Worm (Caenorhabditis elegans) whole organism, L3 larva: ENCODE measurements around the gene unc-23.

Source experiments
- R02D3.7 ChIP-seq: fragments of 150-350 bp; optimal IDR thresholded peaks from 2 replicates; lab custom pipeline; 2014; ENCODE audit warnings: missing biosample characterization, missing genetic modification characterization
- ZK546.5 ChIP-seq: sonication (generic microtip); optimal IDR thresholded peaks from 2 replicates; lab custom pipeline; 2017; ENCODE audit warnings: missing biosample characterization, missing genetic modification characterization
- aly-2 ChIP-seq: fragments of 150-350 bp; optimal IDR thresholded peaks from 2 replicates; lab custom pipeline; 2014; ENCODE audit warnings: missing biosample characterization, missing genetic modification characterization
- ceh-16 ChIP-seq: sonication (generic microtip); optimal IDR thresholded peaks from 2 replicates; lab custom pipeline; 2017; ENCODE audit warnings: missing biosample characterization, missing genetic modification characterization
- ceh-28 ChIP-seq: fragments of 150-350 bp; optimal IDR thresholded peaks from 2 replicates; lab custom pipeline; 2014; ENCODE audit warnings: missing biosample characterization, missing genetic modification reagents, missing genetic modification characterization
- daf-12 ChIP-seq: fragments of 150-350 bp; optimal IDR thresholded peaks from 2 replicates; lab custom pipeline; 2014; ENCODE audit warnings: missing biosample characterization, missing genetic modification reagents, missing genetic modification characterization
- egl-27 ChIP-seq: sonication (generic microtip); optimal IDR thresholded peaks from 4 replicates; lab custom pipeline; 2017; ENCODE audit warnings: missing biosample characterization, missing genetic modification reagents, missing genetic modification characterization
- egl-5 ChIP-seq: fragments of 150-350 bp; optimal IDR thresholded peaks from 2 replicates; lab custom pipeline; 2017; ENCODE audit warnings: missing biosample characterization, missing genetic modification reagents, missing genetic modification characterization, inconsistent platforms
- elt-1 ChIP-seq: fragments of 150-350 bp; optimal IDR thresholded peaks from 2 replicates; lab custom pipeline; 2014; ENCODE audit warnings: missing biosample characterization, missing genetic modification characterization
- elt-2 ChIP-seq: sonication (generic microtip); optimal IDR thresholded peaks from 2 replicates; lab custom pipeline; 2016; ENCODE audit warnings: missing genetic modification reagents, mild to moderate bottlenecking, missing genetic modification characterization, missing compliant biosample characterization
- elt-3 ChIP-seq, 3 experiments: fragments of 150-350 bp in 1 of 3; sonication (generic microtip) in 2 of 3; optimal IDR thresholded peaks; 2 replicates in 2 of 3; 4 replicates in 1 of 3; lab custom pipeline; 2014 to 2017; ENCODE audit warnings: missing biosample characterization in 3 of 3, missing genetic modification characterization in 3 of 3
- eor-1 ChIP-seq, 2 experiments: fragments of 150-350 bp; optimal IDR thresholded peaks; 2 replicates each; lab custom pipeline; 2014 to 2018; ENCODE audit warnings: missing biosample characterization in 2 of 2, missing genetic modification characterization in 2 of 2
- fkh-2 ChIP-seq: fragments of 150-350 bp; optimal IDR thresholded peaks from 2 replicates; lab custom pipeline; 2014; ENCODE audit warnings: missing biosample characterization, missing genetic modification reagents, missing genetic modification characterization
- hmg-11 ChIP-seq: sonication (generic microtip); optimal IDR thresholded peaks from 2 replicates; lab custom pipeline; 2016; ENCODE audit warnings: missing genetic modification characterization, missing compliant biosample characterization
- lin-15B ChIP-seq: fragments of 150-350 bp; optimal IDR thresholded peaks from 2 replicates; lab custom pipeline; 2014; ENCODE audit warnings: missing biosample characterization, missing genetic modification characterization
- mdl-1 ChIP-seq: fragments of 150-350 bp; optimal IDR thresholded peaks from 2 replicates; lab custom pipeline; 2014; ENCODE audit warnings: missing biosample characterization, missing genetic modification characterization
- mml-1 ChIP-seq: fragments of 150-350 bp; sonication (generic microtip); optimal IDR thresholded peaks from 3 replicates; lab custom pipeline; 2014; ENCODE audit warnings: missing biosample characterization, missing genetic modification characterization
- nhr-11 ChIP-seq: fragments of 150-350 bp; optimal IDR thresholded peaks from 2 replicates; lab custom pipeline; 2014; ENCODE audit warnings: missing biosample characterization, missing genetic modification characterization
- nhr-43 ChIP-seq: sonication (generic microtip); optimal IDR thresholded peaks from 2 replicates; lab custom pipeline; 2016; ENCODE audit warnings: mild to moderate bottlenecking, missing genetic modification characterization, missing compliant biosample characterization; ENCODE audit not compliant: poor library complexity, severe bottlenecking
- nhr-67 ChIP-seq: fragments of 150-350 bp; optimal IDR thresholded peaks from 2 replicates; lab custom pipeline; 2014; ENCODE audit warnings: missing biosample characterization, missing genetic modification characterization
- nhr-76 ChIP-seq: fragments of 150-350 bp; sonication (generic microtip); optimal IDR thresholded peaks from 5 replicates; lab custom pipeline; 2014; ENCODE audit warnings: missing biosample characterization, missing genetic modification characterization
- pqm-1 ChIP-seq: fragments of 150-350 bp; optimal IDR thresholded peaks from 2 replicates; lab custom pipeline; 2017; ENCODE audit warnings: missing biosample characterization, missing genetic modification characterization, inconsistent platforms
- sea-2 ChIP-seq: fragments of 150-350 bp; sonication (generic microtip); optimal IDR thresholded peaks from 4 replicates; lab custom pipeline; 2014; ENCODE audit warnings: missing biosample characterization, missing genetic modification reagents, missing genetic modification characterization
- skn-1 ChIP-seq: fragments of 150-350 bp; optimal IDR thresholded peaks from 2 replicates; lab custom pipeline; 2014; ENCODE audit warnings: missing biosample characterization, missing genetic modification characterization
- snpc-4 ChIP-seq: fragments of 150-350 bp; optimal IDR thresholded peaks from 2 replicates; lab custom pipeline; 2014; ENCODE audit warnings: missing biosample characterization, missing genetic modification characterization
- tbx-2 ChIP-seq: sonication (generic microtip); optimal IDR thresholded peaks from 2 replicates; lab custom pipeline; 2016; ENCODE audit warnings: mild to moderate bottlenecking, missing genetic modification characterization, missing compliant biosample characterization
- unc-39 ChIP-seq: sonication (generic microtip); optimal IDR thresholded peaks from 4 replicates; lab custom pipeline; 2017; ENCODE audit warnings: missing biosample characterization, missing genetic modification characterization
- unc-62 ChIP-seq: fragments of 150-350 bp; sonication (generic microtip); optimal IDR thresholded peaks from 4 replicates; lab custom pipeline; 2014; ENCODE audit warnings: missing biosample characterization, missing genetic modification reagents, missing genetic modification characterization
- zag-1 ChIP-seq: fragments of 150-350 bp; optimal IDR thresholded peaks from 2 replicates; lab custom pipeline; 2014; ENCODE audit warnings: missing biosample characterization, missing genetic modification characterization
- ztf-4 ChIP-seq: fragments of 150-350 bp; optimal IDR thresholded peaks from 2 replicates; lab custom pipeline; 2014; ENCODE audit warnings: missing biosample characterization, missing genetic modification characterization

unc-23 gene

DNA sequence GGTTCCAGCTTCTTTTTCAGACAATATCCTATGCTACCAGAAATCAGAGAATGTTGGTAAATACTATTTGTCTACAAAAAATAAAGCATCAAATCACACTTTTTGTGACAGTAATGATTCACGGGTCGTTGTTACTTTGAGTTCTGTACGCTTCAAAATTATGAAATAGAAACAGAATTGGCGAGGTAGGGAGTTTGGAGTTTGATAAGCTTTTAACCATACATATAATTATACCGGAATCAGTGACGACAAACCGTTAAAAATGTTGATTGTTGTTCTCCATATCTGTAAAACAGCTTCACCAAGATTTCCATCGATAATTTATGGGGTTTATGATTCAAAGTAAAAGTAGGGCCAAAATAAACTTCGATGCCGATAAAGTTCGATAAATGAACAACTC is 41.7 kb downstream of the unc-23 start:
- TF ChIP-seq ZK546.5 (tag; lab: Kevin White, UChicago) (no peak), nhr-43 (tag; lab: Kevin White, UChicago) (no peak), R02D3.7 (tag; lab: Kevin White, UChicago) (no peak), mdl-1 (tag; lab: Kevin White, UChicago) (no peak), nhr-11 (tag; lab: Kevin White, UChicago) (no peak), aly-2 (tag; lab: Kevin White, UChicago) (no peak), elt-2 (tag; lab: Kevin White, UChicago) (peak; percentile 4), pqm-1 (tag; lab: Kevin White, UChicago) (peak; percentile 55), lin-15B (tag; lab: Kevin White, UChicago) (no peak), skn-1 (tag; lab: Kevin White, UChicago) (no peak), tbx-2 (tag; lab: Kevin White, UChicago) (no peak), zag-1 (tag; lab: Kevin White, UChicago) (no peak), elt-3 (tag; optimal IDR thresholded peaks at IDR 0.05; lab: Kevin White, UChicago) (no peak)

DNA sequence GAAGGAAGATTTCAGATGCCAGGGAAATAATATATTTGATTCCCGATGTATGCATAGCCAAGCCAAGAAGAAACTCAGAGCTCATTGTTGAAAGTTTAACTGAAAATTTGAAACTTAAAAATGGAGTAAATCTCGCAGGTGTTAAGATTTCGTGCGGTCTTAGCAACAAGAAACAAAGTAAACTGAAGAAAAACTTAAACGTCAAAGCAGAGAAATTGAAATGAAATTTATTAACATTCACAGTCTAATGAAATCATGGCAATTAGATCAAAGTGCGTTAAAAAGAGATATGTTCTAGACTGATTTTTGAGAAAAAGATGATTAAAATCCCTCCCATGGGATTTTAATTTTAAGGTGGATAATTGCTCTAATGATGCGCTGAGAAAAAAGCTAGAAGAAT is 44.7 kb downstream of the unc-23 start, which contains the start of gene str-84:
str-84 (minus strand) TSS at position 101 of the 400 bp plus-strand sequence.
- TF ChIP-seq unc-62 (GFP tag; lab: Kevin White, UChicago) (no peak), nhr-43 (tag; lab: Kevin White, UChicago) (no peak), nhr-67 (no peak)

DNA sequence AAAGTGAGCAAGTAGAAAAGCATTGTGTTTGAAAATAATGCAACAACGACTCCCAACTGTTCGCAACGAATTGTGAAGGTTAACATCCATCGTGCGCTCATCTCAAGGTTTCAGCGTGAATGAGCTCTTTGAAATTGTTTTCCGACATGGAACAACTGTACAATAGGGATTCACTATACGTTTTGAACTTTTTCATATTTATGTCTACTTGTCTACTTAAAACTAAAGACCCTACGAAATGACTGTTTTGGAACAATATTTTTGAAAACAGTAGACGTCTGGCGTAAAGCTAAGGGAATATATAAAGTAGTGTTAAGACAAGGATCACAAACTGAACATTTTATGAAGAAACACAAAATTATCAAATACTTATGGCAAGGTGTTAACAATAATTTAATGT is 47.4 kb downstream of the unc-23 start, which contains the start of gene str-86:
str-86 (minus strand) TSS at position 101 of the 400 bp plus-strand sequence.
- TF ChIP-seq unc-62 (GFP tag; lab: Kevin White, UChicago) (no peak), R02D3.7 (tag; lab: Kevin White, UChicago) (no peak), ztf-4 (tag; lab: Kevin White, UChicago) (no peak)

DNA sequence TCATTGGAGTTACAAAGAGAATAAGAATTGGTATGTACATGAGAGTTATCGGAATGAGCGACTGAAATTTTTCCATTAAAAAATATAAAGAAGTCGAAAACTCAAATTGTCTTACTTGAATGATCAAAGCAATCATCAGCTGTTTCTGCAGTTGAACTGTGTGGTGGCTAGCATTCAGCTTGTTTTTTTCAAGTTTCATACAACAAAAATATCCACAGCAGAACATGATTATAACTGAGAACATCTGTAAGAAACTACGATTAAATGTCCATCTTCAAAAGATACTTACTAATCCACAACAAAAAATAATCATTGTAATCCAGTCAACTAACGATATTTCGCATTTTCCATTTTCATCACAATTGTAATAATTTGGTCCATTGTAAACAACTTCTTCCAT is 48.6 kb downstream of the unc-23 start:
- TF ChIP-seq sea-2 (GFP tag; lab: Kevin White, UChicago), result no peak
- no peak for TF ChIP-seq ceh-28 (tag; lab: Kevin White, UChicago)
- TF ChIP-seq skn-1 (tag; lab: Kevin White, UChicago), result no peak
- TF ChIP-seq mml-1 (tag; lab: Kevin White, UChicago), result no peak
- TF ChIP-seq nhr-43 (tag; lab: Kevin White, UChicago), result no peak
- no peak for TF ChIP-seq hmg-11
- TF ChIP-seq eor-1 (tag; optimal IDR thresholded peaks at IDR 0.05; lab: Kevin White, UChicago), result no peak
- no peak for TF ChIP-seq elt-1
- TF ChIP-seq egl-27 (tag; lab: Kevin White, UChicago), result no peak
- TF ChIP-seq R02D3.7 (tag; lab: Kevin White, UChicago), result no peak

DNA sequence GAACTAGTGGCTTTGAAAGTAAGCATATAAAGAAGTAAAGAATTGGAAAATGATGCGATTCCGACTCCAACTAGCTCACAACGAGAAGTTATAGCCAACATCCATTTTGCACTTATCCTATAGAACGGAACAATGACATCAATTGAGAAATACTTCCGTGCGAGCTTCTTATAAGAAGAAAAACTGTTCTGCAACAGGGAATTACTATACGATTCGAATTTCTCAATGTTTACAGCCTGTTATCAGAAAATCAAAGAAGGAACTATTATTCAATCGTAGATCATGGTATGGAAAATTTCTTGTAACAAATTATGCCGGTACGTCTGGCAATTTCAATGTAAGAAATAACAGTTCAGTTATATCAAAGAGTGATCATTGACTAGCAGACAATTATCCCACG is 49.6 kb downstream of the unc-23 start, which contains the start of gene str-85:
str-85 (minus strand) TSS at position 101 of the 400 bp plus-strand sequence.
- no peak for TF ChIP-seq ztf-4 (tag; lab: Kevin White, UChicago)
- TF ChIP-seq ceh-16 (tag; lab: Kevin White, UChicago), result no peak
- TF ChIP-seq aly-2 (tag; lab: Kevin White, UChicago), result no peak
- TF ChIP-seq fkh-2, result no peak
- TF ChIP-seq nhr-76 (tag; lab: Kevin White, UChicago), result no peak
- TF ChIP-seq daf-12 (tag; lab: Kevin White, UChicago), result no peak
- no peak for TF ChIP-seq nhr-67
- TF ChIP-seq egl-5 (tag; lab: Kevin White, UChicago), result no peak
- TF ChIP-seq snpc-4 (tag; lab: Kevin White, UChicago), result no peak
- no peak for TF ChIP-seq ZK546.5 (tag; lab: Kevin White, UChicago)
- TF ChIP-seq unc-39 (tag; lab: Kevin White, UChicago), result no peak

DNA sequence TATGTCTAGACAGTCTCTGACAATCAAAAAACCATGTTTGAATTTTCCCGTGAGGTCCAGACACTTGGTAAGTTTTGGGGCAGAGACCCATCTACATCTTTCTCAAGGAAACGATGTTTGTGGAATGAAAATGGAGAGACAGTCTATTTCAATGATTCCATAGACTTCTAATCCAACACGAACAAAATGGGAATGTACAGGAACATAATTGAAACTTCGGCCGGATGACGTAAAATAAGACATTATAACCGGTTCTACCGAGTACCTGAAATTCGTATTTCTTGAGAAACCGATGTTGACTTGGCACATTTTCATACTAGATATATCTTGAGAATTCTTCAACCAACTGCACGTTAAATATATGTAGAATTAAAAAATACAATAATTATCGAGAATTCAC is 51.9 kb downstream of the unc-23 start, which contains the start of gene str-87:
str-87 (minus strand) TSS at position 101 of the 400 bp plus-strand sequence.
- no peak for TF ChIP-seq lin-15B (tag; lab: Kevin White, UChicago)
